Worm (Caenorhabditis elegans): ENCODE results near the gene crp-1.

ce11 chrV:10468190-10468589, 10.2 kb upstream of the crp-1 start, which contains the start of gene egl-9:
- TF ChIP-seq snpc-4 (tag; optimal IDR thresholded peaks at IDR 0.05) (no peak), nhr-6 (tag; optimal IDR thresholded peaks at IDR 0.05) (no peak), C34F6.9 (tag; optimal IDR thresholded peaks at IDR 0.05) (no peak), lin-13 (GFP tag; optimal IDR thresholded peaks at IDR 0.05) (no peak), unc-62 (GFP tag; optimal IDR thresholded peaks at IDR 0.05) (no peak), nhr-77 (tag; optimal IDR thresholded peaks at IDR 0.05) (no peak), lsy-2 (tag; optimal IDR thresholded peaks at IDR 0.05) (peak in 1 of 2 experiments; percentile 11), elt-1 (tag; optimal IDR thresholded peaks at IDR 0.05) (no peak), gmeb-1 (tag; optimal IDR thresholded peaks at IDR 0.05) (no peak), nhr-25 (tag; optimal IDR thresholded peaks at IDR 0.05) (no peak), sem-4 (tag; optimal IDR thresholded peaks at IDR 0.05) (no peak), mdl-1 (tag; optimal IDR thresholded peaks at IDR 0.05) (no peak), blmp-1 (tag; optimal IDR thresholded peaks at IDR 0.05; ENCODE audit: insufficient read depth) (no peak), ztf-11 (tag; optimal IDR thresholded peaks at IDR 0.05) (no peak)

All from whole organism, L2 larva.